Fruit fly (Drosophila melanogaster): ENCODE measurements around the gene CG15385.

CG15385 gene

DNA sequence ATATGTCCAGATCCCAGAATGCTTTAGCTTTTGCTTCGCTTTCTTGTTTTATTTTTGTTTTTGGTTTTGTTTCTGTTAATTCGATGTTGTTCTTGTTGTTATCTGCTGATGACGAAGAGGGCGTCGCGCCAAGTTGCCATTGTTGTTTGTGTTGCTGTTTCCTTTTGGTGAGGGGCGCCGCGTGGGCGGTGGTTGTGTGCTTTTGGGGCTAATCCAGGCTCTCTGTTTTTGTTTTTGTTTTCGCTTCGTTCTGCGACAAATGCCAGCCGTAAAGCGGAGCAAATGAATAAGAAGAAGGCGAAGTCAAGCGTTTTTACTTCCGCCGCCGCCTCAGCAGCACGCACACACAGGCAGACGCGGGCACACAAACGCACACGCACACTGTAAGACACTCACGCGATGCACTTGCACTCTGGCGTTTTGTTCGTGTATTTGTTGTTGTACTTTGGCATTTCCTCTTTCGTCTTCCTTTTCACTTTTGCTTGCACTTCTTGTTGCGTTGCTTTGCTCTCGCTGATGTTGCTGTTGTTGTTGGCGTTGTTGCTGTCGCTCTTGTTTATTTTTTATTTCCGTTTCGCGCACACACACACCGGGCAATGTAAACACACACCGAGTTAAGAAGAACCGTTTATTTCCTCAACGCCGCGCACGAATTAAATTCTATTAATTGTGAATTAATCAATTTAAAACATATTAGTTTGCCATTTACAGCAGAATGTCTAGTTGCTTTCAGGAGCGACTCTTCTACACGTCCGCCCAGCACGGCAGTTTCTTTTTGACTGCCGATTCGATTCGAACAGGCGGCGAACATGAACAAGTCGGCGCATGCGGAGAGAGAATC, 34.2 kb downstream of the CG15385 start, which contains the start of gene aop (continued):
- TF ChIP-seq phol (tag; optimal IDR thresholded peaks at IDR 0.05) = no peak
- peak; percentile 68 for TF ChIP-seq zen (tag; optimal IDR thresholded peaks at IDR 0.05)
- no peak for TF ChIP-seq peb (GFP tag; IDR thresholded peaks at IDR 0.05)
- TF ChIP-seq CG8924 (tag; optimal IDR thresholded peaks at IDR 0.05) = peak; percentile 72
- TF ChIP-seq Oaz (GFP tag; IDR thresholded peaks at IDR 0.05) = no peak
- TF ChIP-seq CG13775 (GFP tag; optimal IDR thresholded peaks at IDR 0.05) = no peak
- no peak for TF ChIP-seq HLH54F (GFP tag; optimal IDR thresholded peaks at IDR 0.05)
- no peak for TF ChIP-seq CG10274 (GFP tag; optimal IDR thresholded peaks at IDR 0.05)
- TF ChIP-seq CG10979 (tag; optimal IDR thresholded peaks at IDR 0.05) = peak; percentile 4
- no peak for TF ChIP-seq bcd (GFP tag; optimal IDR thresholded peaks at IDR 0.05)
- peak; percentile 57 for TF ChIP-seq CG17912 (GFP tag; optimal IDR thresholded peaks at IDR 0.05)
- TF ChIP-seq slp2 (GFP tag; optimal IDR thresholded peaks at IDR 0.05) = no peak
- no peak for TF ChIP-seq CG17612 (GFP tag; IDR thresholded peaks at IDR 0.05)
- TF ChIP-seq CG12071 (GFP tag; optimal IDR thresholded peaks at IDR 0.05) = peak; percentile 56
- no peak for TF ChIP-seq Mad (GFP tag; optimal IDR thresholded peaks at IDR 0.05)
- no peak for TF ChIP-seq bowl (GFP tag; IDR thresholded peaks at IDR 0.05)
- TF ChIP-seq sens-2 (GFP tag; IDR thresholded peaks at IDR 0.05) = no peak
- no peak for TF ChIP-seq Trl (optimal IDR thresholded peaks at IDR 0.05)
- TF ChIP-seq Trl (GFP tag; optimal IDR thresholded peaks at IDR 0.05) = peak; percentile 72
- no peak for TF ChIP-seq Tbp (GFP tag; optimal IDR thresholded peaks at IDR 0.05)
- TF ChIP-seq CG13296 (GFP tag; optimal IDR thresholded peaks at IDR 0.05) = peak; percentile 48
- TF ChIP-seq H2.0 (GFP tag; IDR thresholded peaks at IDR 0.05) = no peak
- no peak for TF ChIP-seq CG4854 (GFP tag; optimal IDR thresholded peaks at IDR 0.05)
- peak; percentile 71 for TF ChIP-seq ash1 (GFP tag; optimal IDR thresholded peaks at IDR 0.05)
- no peak for TF ChIP-seq CG18011 (GFP tag; optimal IDR thresholded peaks at IDR 0.05)
- TF ChIP-seq Aef1 (GFP tag; IDR thresholded peaks at IDR 0.05) = no peak
- TF ChIP-seq CG7963 (GFP tag; IDR thresholded peaks at IDR 0.05; ENCODE audit: partially characterized antibody) = peak; percentile 21; the same call in 1 of the 3 replicates
- TF ChIP-seq CG14710 (tag; optimal IDR thresholded peaks at IDR 0.05) = peak; percentile 15
- peak; percentile 19 for TF ChIP-seq CG33557 (GFP tag; optimal IDR thresholded peaks at IDR 0.05)
- TF ChIP-seq Hmx (GFP tag; optimal IDR thresholded peaks at IDR 0.05) = no peak
- no peak for TF ChIP-seq Meics (GFP tag; optimal IDR thresholded peaks at IDR 0.05)
- no peak for TF ChIP-seq Fer3 (tag; optimal IDR thresholded peaks at IDR 0.05)
- TF ChIP-seq trh (GFP tag; optimal IDR thresholded peaks at IDR 0.05) = no peak
- peak; percentile 32; the same call in 1 of the 2 replicates for TF ChIP-seq amos (GFP tag; IDR thresholded peaks at IDR 0.05; ENCODE audit: partially characterized antibody)
- no peak for TF ChIP-seq CG1832 (GFP tag; optimal IDR thresholded peaks at IDR 0.05)
- TF ChIP-seq crc (GFP tag; optimal IDR thresholded peaks at IDR 0.05) = no peak
- TF ChIP-seq CG7357 (GFP tag; IDR thresholded peaks at IDR 0.05) = no peak
- no peak for TF ChIP-seq CG12942 (GFP tag; optimal IDR thresholded peaks at IDR 0.05)
- no peak for TF ChIP-seq vfl (GFP tag; optimal IDR thresholded peaks at IDR 0.05)
- TF ChIP-seq nau (GFP tag; optimal IDR thresholded peaks at IDR 0.05) = no peak
- peak; percentile 61 for TF ChIP-seq HLHmδ (GFP tag; optimal IDR thresholded peaks at IDR 0.05)
- TF ChIP-seq dm (GFP tag; optimal IDR thresholded peaks at IDR 0.05) = no peak
- no peak for TF ChIP-seq jing (GFP tag; optimal IDR thresholded peaks at IDR 0.05)
- peak in 1 of 2 experiments; percentile 22 for TF ChIP-seq Hr78 (GFP tag; optimal IDR thresholded peaks at IDR 0.05)
- TF ChIP-seq Doc2 (GFP tag; IDR thresholded peaks at IDR 0.05) = no peak
- no peak for TF ChIP-seq run (tag; optimal IDR thresholded peaks at IDR 0.05)
- peak; percentile 30; the same call in 1 of the 2 replicates for TF ChIP-seq tna (GFP tag; IDR thresholded peaks at IDR 0.05; ENCODE audit: partially characterized antibody)
- no peak for TF ChIP-seq Awh (GFP tag; IDR thresholded peaks at IDR 0.05)
- peak; percentile 5 for TF ChIP-seq Hmr (GFP tag; optimal IDR thresholded peaks at IDR 0.05)
